Worm (Caenorhabditis elegans) whole organism, L4 larva: ENCODE measurements around the gene F14D7.14.
"Not testable (repeated sequence)": the region's sequence is repeated elsewhere in the genome, so short reads cannot be mapped to it uniquely, and the experiment has no call there.

Source experiments
- F37D6.2 ChIP-seq: sonication (generic microtip); optimal IDR thresholded peaks from 2 replicates; lab custom pipeline; 2016; ENCODE audit warnings: mild to moderate bottlenecking, missing genetic modification characterization, missing compliant biosample characterization
- R02D3.7 ChIP-seq: fragments of 150-350 bp; sonication (generic microtip); optimal IDR thresholded peaks from 3 replicates; lab custom pipeline; 2014; ENCODE audit warnings: missing biosample characterization, missing genetic modification characterization
- T26A8.4 ChIP-seq: fragments of 200-800 bp; sonication (Bioruptor generic); IDR thresholded peaks from 2 replicates; pipeline ENCODE4 v1.3.6; 2022; ENCODE audit warnings: missing genetic modification characterization, missing compliant biosample characterization
- Y105C5A.15 ChIP-seq: fragments of 200-800 bp; sonication (Bioruptor generic); IDR thresholded peaks from 2 replicates; pipeline ENCODE4 v1.3.6; 2022; ENCODE audit warnings: missing genetic modification characterization, missing compliant biosample characterization
- Y48G9A.11 ChIP-seq: fragments of 200-800 bp; sonication (Bioruptor generic); IDR thresholded peaks from 2 replicates; pipeline ENCODE4 v1.3.6; 2022; ENCODE audit warnings: missing genetic modification reagents, missing genetic modification characterization, missing compliant biosample characterization
- Y75B8A.6 ChIP-seq: fragments of 200-800 bp; sonication (Bioruptor generic); IDR thresholded peaks from 2 replicates; pipeline ENCODE4 v1.3.6; 2022; ENCODE audit warnings: missing genetic modification reagents, missing genetic modification characterization, missing compliant biosample characterization
- ZK337.2 ChIP-seq: fragments of 200-800 bp; sonication (Bioruptor generic); IDR thresholded peaks from 2 replicates; pipeline ENCODE4 v1.3.6; 2022; ENCODE audit warnings: missing genetic modification reagents, missing genetic modification characterization, missing compliant biosample characterization
- aha-1 ChIP-seq: fragments of 150-350 bp; peaks from one replicate; lab custom pipeline; 2014; ENCODE audit warnings: missing biosample characterization, missing genetic modification characterization
- ama-1 ChIP-seq: fragments of 150-350 bp; optimal IDR thresholded peaks from 2 replicates; lab custom pipeline; 2014; ENCODE audit warnings: inconsistent platforms, mixed read lengths
- arid-1 ChIP-seq: fragments of 200-800 bp; sonication (Bioruptor generic); conservative IDR thresholded peaks from 2 replicates; pipeline ENCODE4 v1.3.6; 2022; ENCODE audit warnings: missing genetic modification reagents, missing genetic modification characterization, missing compliant biosample characterization
- attf-4 ChIP-seq: sonication (generic microtip); optimal IDR thresholded peaks from 3 replicates; lab custom pipeline; 2017; ENCODE audit warnings: missing biosample characterization, missing genetic modification characterization
- ceh-32 ChIP-seq: sonication (generic microtip); optimal IDR thresholded peaks from 2 replicates; lab custom pipeline; 2016; ENCODE audit warnings: mild to moderate bottlenecking, missing genetic modification characterization, missing compliant biosample characterization; ENCODE audit not compliant: poor library complexity
- cey-2 ChIP-seq: sonication (generic microtip); optimal IDR thresholded peaks from 3 replicates; lab custom pipeline; 2017; ENCODE audit warnings: missing genetic modification characterization, mild to moderate bottlenecking, missing compliant biosample characterization, antibody characterized with exemption, borderline replicate concordance; ENCODE audit not compliant: insufficient read depth
- daf-19 ChIP-seq: fragments of 200-800 bp; sonication (Bioruptor generic); conservative IDR thresholded peaks from 2 replicates; pipeline ENCODE4 v1.3.6; 2022; ENCODE audit warnings: missing genetic modification characterization, missing compliant biosample characterization
- dmd-9 ChIP-seq: fragments of 200-800 bp; sonication (Bioruptor generic); IDR thresholded peaks from 2 replicates; pipeline ENCODE4 v1.3.6; 2022; ENCODE audit warnings: missing genetic modification reagents, missing genetic modification characterization, missing compliant biosample characterization
- egl-27 ChIP-seq: sonication (generic microtip); optimal IDR thresholded peaks from 3 replicates; lab custom pipeline; 2017; ENCODE audit warnings: missing biosample characterization, missing genetic modification reagents, missing genetic modification characterization
- fos-1 ChIP-seq: fragments of 150-350 bp; optimal IDR thresholded peaks from 2 replicates; lab custom pipeline; 2014; ENCODE audit warnings: missing biosample characterization, missing genetic modification characterization
- hif-1 ChIP-seq, 2 experiments: sonication (generic microtip); optimal IDR thresholded peaks; 2 replicates each; lab custom pipeline; 2016 to 2017; ENCODE audit warnings: missing compliant biosample characterization in 2 of 2, missing genetic modification characterization in 2 of 2, missing genetic modification reagents in 2 of 2, missing genotype in 2 of 2, mild to moderate bottlenecking in 1 of 2
- jun-1 ChIP-seq: fragments of 150-350 bp; optimal IDR thresholded peaks from 2 replicates; lab custom pipeline; 2014; ENCODE audit warnings: missing biosample characterization, missing genetic modification reagents, missing genetic modification characterization
- lin-15B ChIP-seq: fragments of 150-350 bp; sonication (generic microtip); optimal IDR thresholded peaks from 3 replicates; lab custom pipeline; 2014; ENCODE audit warnings: missing biosample characterization, missing genetic modification characterization
- madf-9 ChIP-seq: fragments of 200-800 bp; sonication (Bioruptor generic); conservative IDR thresholded peaks from 2 replicates; pipeline ENCODE4 v1.3.6; 2022; ENCODE audit warnings: missing genetic modification reagents, missing genetic modification characterization, missing compliant biosample characterization
- mes-2 ChIP-seq: sonication (generic microtip); optimal IDR thresholded peaks from 2 replicates; lab custom pipeline; 2016; ENCODE audit warnings: missing genotype, mild to moderate bottlenecking, missing genetic modification characterization, missing compliant biosample characterization; ENCODE audit not compliant: poor library complexity, severe bottlenecking
- mxl-3 ChIP-seq: fragments of 200-800 bp; sonication (Bioruptor generic); optimal IDR thresholded peaks from 2 replicates; lab custom pipeline; 2018; ENCODE audit warnings: mild to moderate bottlenecking, missing genetic modification characterization, missing compliant biosample characterization
- nhr-42 ChIP-seq: fragments of 200-800 bp; sonication (Bioruptor generic); IDR thresholded peaks from 2 replicates; pipeline ENCODE4 v1.3.6; 2022; ENCODE audit warnings: missing genetic modification characterization, missing compliant biosample characterization
- nhr-76 ChIP-seq: fragments of 150-350 bp; optimal IDR thresholded peaks from 2 replicates; lab custom pipeline; 2014; ENCODE audit warnings: missing biosample characterization, missing genetic modification characterization
- php-3 ChIP-seq: fragments of 200-800 bp; sonication (Bioruptor generic); IDR thresholded peaks from 2 replicates; pipeline ENCODE4 v1.3.6; 2022; ENCODE audit warnings: missing genetic modification reagents, missing genetic modification characterization, missing compliant biosample characterization
- pqm-1 ChIP-seq: sonication (generic microtip); optimal IDR thresholded peaks from 2 replicates; lab custom pipeline; 2017; ENCODE audit warnings: missing biosample characterization, missing genetic modification characterization
- snpc-1.2 ChIP-seq: fragments of 200-800 bp; sonication (Bioruptor generic); IDR thresholded peaks from 2 replicates; pipeline ENCODE4 v1.3.6; 2022; ENCODE audit warnings: missing genetic modification reagents, missing genetic modification characterization, missing compliant biosample characterization
- snpc-4 ChIP-seq: fragments of 150-350 bp; optimal IDR thresholded peaks from 2 replicates; lab custom pipeline; 2014; ENCODE audit warnings: missing biosample characterization, missing genetic modification characterization
- tag-97 ChIP-seq: fragments of 200-800 bp; sonication (Bioruptor generic); IDR thresholded peaks from 2 replicates; pipeline ENCODE4 v1.3.6; 2022; ENCODE audit warnings: missing genetic modification characterization, missing compliant biosample characterization
- tra-1 ChIP-seq: fragments of 200-800 bp; sonication (Bioruptor generic); IDR thresholded peaks from 2 replicates; pipeline ENCODE4 v1.3.6; 2022; ENCODE audit warnings: missing genetic modification reagents, missing genetic modification characterization, missing compliant biosample characterization
- unc-62 ChIP-seq, 3 experiments: fragments of 150-350 bp in 1 of 3; sonication (generic microtip); optimal IDR thresholded peaks in 2 of 3; peaks in 1 of 3; 1 replicate in 1 of 3; 2 replicates in 2 of 3; lab custom pipeline; 2014 to 2017; ENCODE audit warnings: missing biosample characterization in 3 of 3, missing genetic modification characterization in 3 of 3, missing genetic modification reagents in 3 of 3, missing genotype in 1 of 3
- zfp-3 ChIP-seq: fragments of 200-800 bp; sonication (Bioruptor generic); conservative IDR thresholded peaks from 2 replicates; pipeline ENCODE4 v1.3.6; 2022; ENCODE audit warnings: missing genetic modification reagents, missing genetic modification characterization, missing compliant biosample characterization

F14D7.14 gene

ce11 chrV:14268616-14269015, 41.1 kb upstream of the F14D7.14 start, which contains the start of gene F40G12.4:
TSS of gene F40G12.4 (minus strand) at chrV:14268716.
- TF ChIP-seq php-3 (no peak), Y48G9A.11 (GFP tag; lab: Robert Waterston, UW) (no peak), mxl-3 (GFP tag; lab: Kevin White, UChicago) (no peak), jun-1 (tag; lab: Kevin White, UChicago) (no peak), zfp-3 (GFP tag; lab: Robert Waterston, UW) (no peak), unc-62 (GFP tag; optimal IDR thresholded peaks at IDR 0.05 in 1 of 2; lab: Kevin White, UChicago) (no peak), unc-62 (tag; optimal IDR thresholded peaks at IDR 0.05; lab: Kevin White, UChicago) (no peak), F37D6.2 (no peak), snpc-4 (tag; lab: Kevin White, UChicago) (no peak), Y105C5A.15 (GFP tag; lab: Robert Waterston, UW) (no peak), daf-19 (GFP tag; lab: Robert Waterston, UW) (no peak), arid-1 (no peak), nhr-76 (no peak), cey-2 (no peak), mes-2 (tag; lab: Kevin White, UChicago) (no peak)

- TF ChIP-seq unc-62 (GFP tag; optimal IDR thresholded peaks at IDR 0.05 in 1 of 2; lab: Kevin White, UChicago) = peak in 1 of 2 experiments; percentile 16
- no peak for TF ChIP-seq unc-62 (tag; optimal IDR thresholded peaks at IDR 0.05; lab: Kevin White, UChicago)
- no peak for TF ChIP-seq attf-4 (tag; lab: Kevin White, UChicago)
- TF ChIP-seq pqm-1 (tag; lab: Kevin White, UChicago) = no peak
- no peak for TF ChIP-seq Y105C5A.15 (GFP tag; lab: Robert Waterston, UW)
- no peak for TF ChIP-seq Y75B8A.6
- TF ChIP-seq tra-1 (GFP tag; lab: Robert Waterston, UW) = no peak
- TF ChIP-seq php-3 = no peak
Observed at ce11 chrV:14270729-14271128, 39.0 kb upstream of the F14D7.14 start, which contains the start of gene F40G12.5. TSS of gene F40G12.5 (minus strand) at chrV:14270829.

- no peak for TF ChIP-seq snpc-1.2 (GFP tag; lab: Robert Waterston, UW)
- no peak for TF ChIP-seq R02D3.7
- TF ChIP-seq ceh-32 (tag; lab: Kevin White, UChicago) = no peak
- no peak for TF ChIP-seq fos-1 (tag; lab: Kevin White, UChicago)
- no peak for TF ChIP-seq madf-9 (GFP tag; lab: Robert Waterston, UW)
- no peak for TF ChIP-seq dmd-9
- no peak for TF ChIP-seq tag-97 (GFP tag; lab: Robert Waterston, UW)
- TF ChIP-seq egl-27 (tag; lab: Kevin White, UChicago) = no peak
- TF ChIP-seq pqm-1 (tag; lab: Kevin White, UChicago) = no peak
- no peak for TF ChIP-seq ZK337.2 (GFP tag; lab: Robert Waterston, UW)
- no peak for TF ChIP-seq lin-15B (tag; lab: Kevin White, UChicago)
- no peak for TF ChIP-seq nhr-42 (GFP tag; lab: Robert Waterston, UW)
- TF ChIP-seq T26A8.4 = no peak
Observed at ce11 chrV:14273019-14273418, 36.7 kb upstream of the F14D7.14 start, which contains the start of gene F40G12.6. TSS of gene F40G12.6 (minus strand) at chrV:14273119.

ce11 chrV:14274268-14274667, 35.5 kb upstream of the F14D7.14 start, which contains the start of gene F40G12.7:
TSS of gene F40G12.7 (plus strand) at chrV:14274568.
- TF ChIP-seq hif-1 (tag; optimal IDR thresholded peaks at IDR 0.05; lab: Kevin White, UChicago); ama-1 (lab: Kevin White, UChicago); snpc-1.2 (GFP tag; lab: Robert Waterston, UW): not testable (repeated sequence)

- TF ChIP-seq aha-1 (tag; lab: Kevin White, UChicago) (peak; percentile 54), Y48G9A.11 (GFP tag; lab: Robert Waterston, UW) (0 out of 2 replicates have a peak, but pooled peaks have one; percentile 6)
Observed at ce11 chrV:14277456-14277855, 32.3 kb upstream of the F14D7.14 start.
